Fruit fly (Drosophila melanogaster): ENCODE measurements around the gene omd.

omd gene

dm6 chr3R:13686371-13687211 lies at the start of gene omd (continued):
- TF ChIP-seq B-H1 (GFP tag; IDR thresholded peaks at IDR 0.05) (no peak; the same call in 2 of the 3 replicates), CG11093 (GFP tag; IDR thresholded peaks at IDR 0.05) (no peak), kay (GFP tag; optimal IDR thresholded peaks at IDR 0.05) (peak; percentile 79), CG4617 (GFP tag; optimal IDR thresholded peaks at IDR 0.05; ENCODE audit: borderline replicate concordance) (no peak), CG9727 (GFP tag; optimal IDR thresholded peaks at IDR 0.05) (peak; percentile 76), CG32772 (GFP tag; IDR thresholded peaks at IDR 0.05) (peak; percentile 21; the same call in 1 of the 2 replicates), CG4707 (GFP tag; optimal IDR thresholded peaks at IDR 0.05) (peak; percentile 69), Antp (GFP tag; optimal IDR thresholded peaks at IDR 0.05) (peak; percentile 26), slou (GFP tag; optimal IDR thresholded peaks at IDR 0.05) (peak; percentile 38), CG2120 (GFP tag; optimal IDR thresholded peaks at IDR 0.05) (peak; percentile 53), dpn (GFP tag; optimal IDR thresholded peaks at IDR 0.05) (peak; percentile 32 to 56), Neu2 (GFP tag; optimal IDR thresholded peaks at IDR 0.05; ENCODE audit: borderline replicate concordance) (no peak), NFAT (GFP tag; IDR thresholded peaks at IDR 0.05) (peak; percentile 37), nerfin-2 (GFP tag; IDR thresholded peaks at IDR 0.05; ENCODE audit: partially characterized antibody) (no peak), gcm2 (GFP tag; optimal IDR thresholded peaks at IDR 0.05) (peak; percentile 56), mam (GFP tag; optimal IDR thresholded peaks at IDR 0.05) (no peak), trem (tag; optimal IDR thresholded peaks at IDR 0.05) (peak; percentile 11), MTF-1 (GFP tag; optimal IDR thresholded peaks at IDR 0.05; ENCODE audit: borderline replicate concordance) (peak; percentile 75), ro (GFP tag; IDR thresholded peaks at IDR 0.05) (no peak), CG3065 (GFP tag; optimal IDR thresholded peaks at IDR 0.05) (peak; percentile 27), Fer3 (tag; optimal IDR thresholded peaks at IDR 0.05) (no peak), CG6854 (GFP tag; optimal IDR thresholded peaks at IDR 0.05) (peak; percentile 72), bsh (GFP tag; optimal IDR thresholded peaks at IDR 0.05) (peak in 1 of 2 experiments; percentile 59), CG7745 (tag; optimal IDR thresholded peaks at IDR 0.05) (no peak), MBD-R2 (GFP tag; IDR thresholded peaks at IDR 0.05) (peak; percentile 37; the same call in 1 of the 2 replicates), CG11085 (GFP tag; IDR thresholded peaks at IDR 0.05) (no peak), Abd-B (GFP tag; optimal IDR thresholded peaks at IDR 0.05) (no peak), CG2889 (GFP tag; IDR thresholded peaks at IDR 0.05) (no peak), CG16863 (GFP tag; optimal IDR thresholded peaks at IDR 0.05) (peak; percentile 54), CG9817 (tag; optimal IDR thresholded peaks at IDR 0.05) (peak; percentile 17), CG17912 (GFP tag; optimal IDR thresholded peaks at IDR 0.05) (peak; percentile 56), cg (GFP tag; optimal IDR thresholded peaks at IDR 0.05) (peak; percentile 75), Aef1 (GFP tag; IDR thresholded peaks at IDR 0.05) (peak; percentile 44; the same call in 2 of the 3 replicates), sens-2 (GFP tag; IDR thresholded peaks at IDR 0.05) (0 out of 2 replicates have a peak, but pooled peaks have one; percentile 30), Kr (GFP tag; optimal IDR thresholded peaks at IDR 0.05) (peak; percentile 72), Taf1 (GFP tag; IDR thresholded peaks at IDR 0.05) (peak; percentile 54), CG31224 (GFP tag; IDR thresholded peaks at IDR 0.05) (peak; percentile 40; the same call in 1 of the 2 replicates), hth (optimal IDR thresholded peaks at IDR 0.05) (no peak), usp (GFP tag; optimal IDR thresholded peaks at IDR 0.05) (no peak), CG13624 (GFP tag; optimal IDR thresholded peaks at IDR 0.05) (peak; percentile 22), CG7928 (GFP tag; optimal IDR thresholded peaks at IDR 0.05) (peak; percentile 12), CG31365 (tag; optimal IDR thresholded peaks at IDR 0.05) (peak; percentile 45), CG1529 (GFP tag; optimal IDR thresholded peaks at IDR 0.05) (peak; percentile 60), bcd (GFP tag; optimal IDR thresholded peaks at IDR 0.05) (peak; percentile 70), gsb (GFP tag; IDR thresholded peaks at IDR 0.05) (peak; percentile 47; the same call in 1 of the 2 replicates), ERR (GFP tag; optimal IDR thresholded peaks at IDR 0.05) (peak; percentile 24), nau (GFP tag; optimal IDR thresholded peaks at IDR 0.05) (no peak), Dip2 (GFP tag; IDR thresholded peaks at IDR 0.05) (no peak), emc (GFP tag; optimal IDR thresholded peaks at IDR 0.05) (no peak)
